Fruit fly (Drosophila melanogaster) whole organism, embryonic: ENCODE results near the gene Cyt-c-p.
A peak's percentile ranks its signal among the peaks of the same experiment; 100 is the strongest.

Source experiments
- Abd-B ChIP-seq: fragments of 200-800 bp; sonication (Bioruptor generic); optimal IDR thresholded peaks from 2 replicates; lab custom pipeline; 2018; ENCODE audit warnings: missing biosample characterization, mild to moderate bottlenecking, missing genetic modification characterization, moderate library complexity
- CG10543 ChIP-seq: fragments of 200-800 bp; sonication (Bioruptor generic); optimal IDR thresholded peaks from 3 replicates; lab custom pipeline; 2017; ENCODE audit warnings: missing biosample characterization, mild to moderate bottlenecking, missing genetic modification characterization, moderate library complexity
- CG10959 ChIP-seq: fragments of 200-800 bp; sonication (Bioruptor generic); IDR thresholded peaks from 2 replicates; pipeline ENCODE4 v1.3.6; 2022; ENCODE audit warnings: missing biosample characterization, missing genetic modification characterization
- CG12236 ChIP-seq: fragments of 200-800 bp; sonication (Bioruptor generic); optimal IDR thresholded peaks from 2 replicates; lab custom pipeline; 2016; ENCODE audit warnings: missing biosample characterization, missing genetic modification characterization
- CG12769 ChIP-seq: fragments of 200-800 bp; sonication (Bioruptor generic); optimal IDR thresholded peaks from 2 replicates; lab custom pipeline; 2019; ENCODE audit warnings: missing biosample characterization, mild to moderate bottlenecking, missing genetic modification characterization, moderate library complexity
- CG1602 ChIP-seq: fragments of 200-800 bp; sonication (Bioruptor generic); optimal IDR thresholded peaks from 3 replicates; lab custom pipeline; 2016; ENCODE audit warnings: missing biosample characterization, missing genetic modification characterization
- CG17361 ChIP-seq: fragments of 200-800 bp; sonication (Bioruptor generic); IDR thresholded peaks from 3 replicates; pipeline ENCODE4 v1.3.6; 2022; ENCODE audit warnings: missing biosample characterization, missing genetic modification characterization
- CG2120 ChIP-seq: fragments of 200-800 bp; sonication (Bioruptor generic); optimal IDR thresholded peaks from 3 replicates; lab custom pipeline; 2016; ENCODE audit warnings: missing biosample characterization, missing genetic modification characterization
- CG30403 ChIP-seq: fragments of 200-800 bp; sonication (Bioruptor generic); optimal IDR thresholded peaks from 3 replicates; lab custom pipeline; 2016; ENCODE audit warnings: missing biosample characterization, missing genetic modification characterization
- CG3281 ChIP-seq: fragments of 200-800 bp; sonication (Bioruptor generic); optimal IDR thresholded peaks from 3 replicates; lab custom pipeline; 2017; ENCODE audit warnings: missing biosample characterization, mild to moderate bottlenecking, missing genetic modification characterization
- CG8478 ChIP-seq: fragments of >200 bp; optimal IDR thresholded peaks from 2 replicates; lab custom pipeline; 2018
- CG9932 ChIP-seq: fragments of 200-800 bp; sonication (Bioruptor generic); IDR thresholded peaks from 2 replicates; pipeline ENCODE4 v1.3.6; 2022; ENCODE audit warnings: missing biosample characterization, missing genetic modification characterization
- Ets65A ChIP-seq: fragments of 200-800 bp; sonication (Bioruptor generic); peaks from one replicate; lab custom pipeline; 2016; ENCODE audit warnings: missing biosample characterization, missing genetic modification characterization
- Med ChIP-seq: fragments of 200-800 bp; sonication (Bioruptor generic); peaks from one replicate; lab custom pipeline; 2016; ENCODE audit warnings: missing biosample characterization, missing genetic modification characterization, mild to moderate bottlenecking, inconsistent platforms, moderate library complexity
- Mrtf ChIP-seq: fragments of 200-800 bp; sonication (Bioruptor generic); IDR thresholded peaks from 3 replicates; pipeline ENCODE4 v1.3.6; 2022; ENCODE audit warnings: missing biosample characterization, missing genetic modification characterization
- Pdp1 ChIP-seq, 2 experiments: fragments of 200-800 bp; sonication (Bioruptor generic); optimal IDR thresholded peaks; 3 replicates each; lab custom pipeline; 2016; ENCODE audit warnings: missing biosample characterization in 2 of 2, missing genetic modification characterization in 2 of 2, mild to moderate bottlenecking in 1 of 2, moderate library complexity in 1 of 2
- Rfx ChIP-seq: fragments of 200-800 bp; sonication (Bioruptor generic); IDR thresholded peaks from 2 replicates; pipeline ENCODE4 v1.3.6; 2022; ENCODE audit warnings: missing biosample characterization, missing genetic modification characterization
- Sox102F ChIP-seq: fragments of 200-800 bp; sonication (Bioruptor generic); optimal IDR thresholded peaks from 2 replicates; lab custom pipeline; 2018; ENCODE audit warnings: missing biosample characterization, mild to moderate bottlenecking, missing genetic modification characterization, moderate library complexity
- Taf1 ChIP-seq: fragments of 200-800 bp; sonication (Bioruptor generic); IDR thresholded peaks from 2 replicates; pipeline ENCODE4 v1.3.6; 2022; ENCODE audit warnings: missing biosample characterization, missing genetic modification characterization
- ash1 ChIP-seq: fragments of 200-800 bp; sonication (Bioruptor generic); optimal IDR thresholded peaks from 2 replicates; lab custom pipeline; 2018; ENCODE audit warnings: missing biosample characterization, mild to moderate bottlenecking, missing genetic modification characterization
- ato ChIP-seq: fragments of 200-800 bp; sonication (Bioruptor generic); IDR thresholded peaks from 2 replicates; pipeline ENCODE4 v1.3.6; 2022; ENCODE audit warnings: missing biosample characterization, missing genetic modification characterization; ENCODE audit not compliant: partially characterized antibody
- cg ChIP-seq: fragments of 200-800 bp; sonication (Bioruptor generic); optimal IDR thresholded peaks from 3 replicates; lab custom pipeline; 2019; ENCODE audit warnings: missing biosample characterization, mild to moderate bottlenecking, missing genetic modification characterization, moderate library complexity
- ci ChIP-seq: fragments of 200-800 bp; sonication (Bioruptor generic); IDR thresholded peaks from 3 replicates; pipeline ENCODE4 v1.3.6; 2022; ENCODE audit warnings: missing biosample characterization, missing genetic modification characterization
- dmrt11E ChIP-seq: fragments of 200-800 bp; sonication (Bioruptor generic); optimal IDR thresholded peaks from 3 replicates; lab custom pipeline; 2018; ENCODE audit warnings: missing biosample characterization, mild to moderate bottlenecking, missing genetic modification characterization, moderate library complexity
- fd64A ChIP-seq: fragments of 200-800 bp; sonication (Bioruptor generic); optimal IDR thresholded peaks from 3 replicates; lab custom pipeline; 2018; ENCODE audit warnings: missing biosample characterization, mild to moderate bottlenecking, missing genetic modification characterization
- gce ChIP-seq: fragments of 200-800 bp; sonication (Bioruptor generic); IDR thresholded peaks from 3 replicates; pipeline ENCODE4 v1.3.6; 2022; ENCODE audit warnings: missing biosample characterization, missing genetic modification characterization
- gem ChIP-seq: fragments of 200-800 bp; sonication (Bioruptor generic); optimal IDR thresholded peaks from 2 replicates; lab custom pipeline; 2019; ENCODE audit warnings: missing biosample characterization, mild to moderate bottlenecking, missing genetic modification characterization, moderate library complexity
- gsb ChIP-seq: fragments of 200-800 bp; sonication (Bioruptor generic); IDR thresholded peaks from 2 replicates; pipeline ENCODE4 v1.3.6; 2022; ENCODE audit warnings: missing biosample characterization, missing genetic modification characterization
- lilli ChIP-seq: fragments of 200-800 bp; sonication (Bioruptor generic); optimal IDR thresholded peaks from 3 replicates; lab custom pipeline; 2016; ENCODE audit warnings: missing biosample characterization, missing genetic modification characterization
- nau ChIP-seq: fragments of 200-800 bp; sonication (Bioruptor generic); optimal IDR thresholded peaks from 3 replicates; lab custom pipeline; 2017; ENCODE audit warnings: missing biosample characterization, mild to moderate bottlenecking, missing genetic modification characterization, missing genetic modification reagents
- nmo ChIP-seq: fragments of 200-800 bp; sonication (Bioruptor generic); optimal IDR thresholded peaks from 2 replicates; lab custom pipeline; 2018; ENCODE audit warnings: missing biosample characterization, mild to moderate bottlenecking, missing genetic modification characterization, moderate library complexity
- org-1 ChIP-seq: fragments of 200-800 bp; sonication (Bioruptor generic); optimal IDR thresholded peaks from 2 replicates; lab custom pipeline; 2017; ENCODE audit warnings: missing biosample characterization, missing genetic modification characterization
- sens ChIP-seq: fragments of 200-800 bp; sonication (Bioruptor generic); peaks from one replicate; lab custom pipeline; 2016; ENCODE audit warnings: missing biosample characterization, missing genetic modification characterization
- sim ChIP-seq: fragments of 200-800 bp; sonication (Bioruptor generic); IDR thresholded peaks from 2 replicates; pipeline ENCODE4 v1.3.6; 2022; ENCODE audit warnings: missing biosample characterization, missing genetic modification characterization
- slbo ChIP-seq: fragments of 200-800 bp; sonication (Bioruptor generic); IDR thresholded peaks from 2 replicates; pipeline ENCODE4 v1.3.6; 2022; ENCODE audit warnings: missing biosample characterization, missing genetic modification characterization
- slp2 ChIP-seq: fragments of 200-800 bp; sonication (Bioruptor generic); optimal IDR thresholded peaks from 2 replicates; lab custom pipeline; 2016; ENCODE audit warnings: missing biosample characterization, missing genetic modification characterization
- so ChIP-seq: fragments of 200-800 bp; sonication (Bioruptor generic); IDR thresholded peaks from 3 replicates; pipeline ENCODE4 v1.3.6; 2022; ENCODE audit warnings: missing biosample characterization, missing genetic modification characterization
- sr ChIP-seq: fragments of 200-800 bp; sonication (Bioruptor generic); IDR thresholded peaks from 3 replicates; pipeline ENCODE4 v1.3.6; 2022; ENCODE audit warnings: missing biosample characterization, missing genetic modification characterization
- sug ChIP-seq: fragments of 200-800 bp; optimal IDR thresholded peaks from 2 replicates; lab custom pipeline; 2019; ENCODE audit warnings: missing biosample characterization, mild to moderate bottlenecking, missing genetic modification characterization, moderate library complexity
- toy ChIP-seq: fragments of 200-800 bp; sonication (Bioruptor generic); IDR thresholded peaks from 2 replicates; pipeline ENCODE4 v1.3.6; 2022; ENCODE audit warnings: missing biosample characterization, missing genetic modification characterization
- trem ChIP-seq: fragments of 200-800 bp; optimal IDR thresholded peaks from 3 replicates; lab custom pipeline; 2019; ENCODE audit warnings: missing biosample characterization, mild to moderate bottlenecking, missing genetic modification characterization, moderate library complexity
- twi ChIP-seq: fragments of 200-800 bp; optimal IDR thresholded peaks from 2 replicates; lab custom pipeline; 2019; ENCODE audit warnings: missing biosample characterization, mild to moderate bottlenecking, missing genetic modification characterization, moderate library complexity
- unpg ChIP-seq: fragments of 200-800 bp; sonication (Bioruptor generic); optimal IDR thresholded peaks from 3 replicates; lab custom pipeline; 2018; ENCODE audit warnings: missing biosample characterization, mild to moderate bottlenecking, missing genetic modification characterization, moderate library complexity

Cyt-c-p gene

dm6 chr2L:16760504-16761417 lies 41.0 kb downstream of the Cyt-c-p start, which contains the start of gene ppk17 (continued):
- no peak for TF ChIP-seq nmo (GFP tag; lab: Kevin White, UChicago)

- TF ChIP-seq ato (no peak), CG10959 (GFP tag; lab: Robert Waterston, UW) (no peak), sug (tag; lab: Kevin White, UChicago) (peak; percentile 11), Rfx (GFP tag; lab: Robert Waterston, UW) (peak; percentile 23; the same call in 1 of the 2 replicates), ci (0 out of 3 replicates have a peak, but pooled peaks have one; percentile 37), Med (GFP tag; lab: Kevin White, UChicago) (peak; percentile 59), CG2120 (GFP tag; lab: Kevin White, UChicago) (peak; percentile 10), Abd-B (GFP tag; lab: Kevin White, UChicago) (no peak), Sox102F (GFP tag; lab: Kevin White, UChicago) (peak; percentile 37), gce (0 out of 3 replicates have a peak, but pooled peaks have one; percentile 27), CG3281 (GFP tag; lab: Kevin White, UChicago) (no peak), Ets65A (peak; percentile 76), CG17361 (GFP tag; lab: Robert Waterston, UW) (no peak), CG9932 (GFP tag; lab: Robert Waterston, UW) (0 out of 2 replicates have a peak, but pooled peaks have one; percentile 11), sens (peak; percentile 65), slp2 (GFP tag; lab: Kevin White, UChicago) (no peak), Taf1 (0 out of 2 replicates have a peak, but pooled peaks have one; percentile 7), dmrt11E (tag; lab: Kevin White, UChicago) (no peak), gem (tag; lab: Kevin White, UChicago) (peak; percentile 4), slbo (peak; percentile 35; the same call in 1 of the 2 replicates), trem (tag; lab: Kevin White, UChicago) (no peak), unpg (GFP tag; lab: Kevin White, UChicago) (peak; percentile 11)
These were observed 42.2 kb downstream of the Cyt-c-p start for dm6 chr2L:16761891-16762290.

- TF ChIP-seq Ets65A (peak; percentile 58), CG30403 (no peak), toy (GFP tag; lab: Robert Waterston, UW) (0 out of 2 replicates have a peak, but pooled peaks have one; percentile 21), CG12236 (GFP tag; lab: Kevin White, UChicago) (no peak)
- TF ChIP-seq, all 482 proteins: peak for 2
These were observed 44.7 kb downstream of the Cyt-c-p start for dm6 chr2L:16764480-16764879.

dm6 chr2L:16766070-16766752 lies 46.5 kb downstream of the Cyt-c-p start, which contains the start of gene Mhc:
Mhc (plus strand) TSS chr2L:16766566.
- TF ChIP-seq Mrtf (GFP tag; lab: Robert Waterston, UW) = 0 out of 3 replicates have a peak, but pooled peaks have one; percentile 13
- TF ChIP-seq lilli (GFP tag; lab: Kevin White, UChicago) = no peak
- TF ChIP-seq CG8478 = no peak
- no peak for TF ChIP-seq CG1602 (GFP tag; lab: Kevin White, UChicago)
- peak; percentile 86 for TF ChIP-seq CG12769 (tag; lab: Kevin White, UChicago)
- peak; percentile 55 for TF ChIP-seq twi
- peak; percentile 60; the same call in 2 of the 3 replicates for TF ChIP-seq so (GFP tag; lab: Robert Waterston, UW)
- TF ChIP-seq slbo = peak; percentile 19; the same call in 1 of the 2 replicates
- TF ChIP-seq sr (GFP tag; lab: Robert Waterston, UW) = 0 out of 3 replicates have a peak, but pooled peaks have one; percentile 60
- TF ChIP-seq CG10543 (GFP tag; lab: Kevin White, UChicago) = peak; percentile 17
- no peak for TF ChIP-seq sim (GFP tag; lab: Robert Waterston, UW)
- 0 out of 2 replicates have a peak, but pooled peaks have one; percentile 10 for TF ChIP-seq gsb
- TF ChIP-seq Med (GFP tag; lab: Kevin White, UChicago) = peak; percentile 69
- TF ChIP-seq Pdp1 (GFP tag; optimal IDR thresholded peaks at IDR 0.05; lab: Kevin White, UChicago) = peak in 1 of 2 experiments; percentile 94
- TF ChIP-seq nau (GFP tag; lab: Kevin White, UChicago) = no peak
- peak; percentile 15 for TF ChIP-seq cg (GFP tag; lab: Kevin White, UChicago)
- no peak for TF ChIP-seq ash1 (GFP tag; lab: Kevin White, UChicago)
- TF ChIP-seq trem (tag; lab: Kevin White, UChicago) = peak; percentile 20
- TF ChIP-seq org-1 = no peak
- no peak for TF ChIP-seq fd64A (GFP tag; lab: Kevin White, UChicago)
